Fruit fly (Drosophila melanogaster): ENCODE measurements around the gene Dif.

The Dif gene

dm6 chr2L:17379844-17380243, 53.1 kb downstream of the Dif start:
- TF ChIP-seq svp (GFP tag) (peak; percentile 45), fd59A (GFP tag; optimal IDR thresholded peaks at IDR 0.05) (peak; percentile 22), Blimp-1 (GFP tag; optimal IDR thresholded peaks at IDR 0.05) (no peak), Lpt (GFP tag; optimal IDR thresholded peaks at IDR 0.05) (peak; percentile 47), CG34406 (GFP tag; optimal IDR thresholded peaks at IDR 0.05) (peak; percentile 11), CG3032 (tag; optimal IDR thresholded peaks at IDR 0.05) (peak; percentile 6), ss (GFP tag; optimal IDR thresholded peaks at IDR 0.05) (peak; percentile 52 to 74), CG10669 (GFP tag; optimal IDR thresholded peaks at IDR 0.05) (peak; percentile 50), Ets96B (tag; optimal IDR thresholded peaks at IDR 0.05) (peak; percentile 37), achi (GFP tag; optimal IDR thresholded peaks at IDR 0.05) (no peak), CG6276 (GFP tag; optimal IDR thresholded peaks at IDR 0.05) (peak; percentile 29), Gug (GFP tag; IDR thresholded peaks at IDR 0.05) (no peak), CG10631 (GFP tag; optimal IDR thresholded peaks at IDR 0.05) (peak; percentile 53), Eip78C (GFP tag) (peak; percentile 87), eg (GFP tag; IDR thresholded peaks at IDR 0.05) (peak; percentile 38; the same call in 1 of the 3 replicates), CG8119 (GFP tag; IDR thresholded peaks at IDR 0.05) (0 out of 3 replicates have a peak, but pooled peaks have one; percentile 22), CG11294 (GFP tag; IDR thresholded peaks at IDR 0.05) (no peak), dac (GFP tag; optimal IDR thresholded peaks at IDR 0.05) (no peak), Sox14 (GFP tag; optimal IDR thresholded peaks at IDR 0.05) (peak; percentile 39), CG15336 (GFP tag; IDR thresholded peaks at IDR 0.05) (0 out of 2 replicates have a peak, but pooled peaks have one; percentile 19), Smox (GFP tag; optimal IDR thresholded peaks at IDR 0.05) (no peak), spab (GFP tag; optimal IDR thresholded peaks at IDR 0.05) (peak; percentile 64), CG9139 (GFP tag; optimal IDR thresholded peaks at IDR 0.05) (peak; percentile 63), CG6163 (GFP tag; IDR thresholded peaks at IDR 0.05) (peak; percentile 72; the same call in 1 of the 3 replicates), pdm3 (GFP tag; optimal IDR thresholded peaks at IDR 0.05) (peak; percentile 4), net (GFP tag; optimal IDR thresholded peaks at IDR 0.05) (peak; percentile 26), topi (GFP tag; optimal IDR thresholded peaks at IDR 0.05) (no peak), OdsH (GFP tag; optimal IDR thresholded peaks at IDR 0.05) (peak; percentile 19), CG6792 (GFP tag; optimal IDR thresholded peaks at IDR 0.05) (peak; percentile 29), Eip75B (GFP tag; optimal IDR thresholded peaks at IDR 0.05) (peak; percentile 26), fkh (GFP tag; optimal IDR thresholded peaks at IDR 0.05) (peak; percentile 93), CG1621 (tag; optimal IDR thresholded peaks at IDR 0.05) (peak; percentile 74), CG3919 (GFP tag; optimal IDR thresholded peaks at IDR 0.05) (peak; percentile 18), salr (GFP tag; optimal IDR thresholded peaks at IDR 0.05) (peak in 1 of 2 experiments; percentile 55), CG6808 (GFP tag; optimal IDR thresholded peaks at IDR 0.05) (peak; percentile 58), CG32006 (GFP tag; optimal IDR thresholded peaks at IDR 0.05) (peak; percentile 16), dsx (GFP tag; optimal IDR thresholded peaks at IDR 0.05; ENCODE audit: poor library complexity, severe bottlenecking) (peak; percentile 51), Hr38 (GFP tag; optimal IDR thresholded peaks at IDR 0.05) (no peak)

- TF ChIP-seq dac (GFP tag; optimal IDR thresholded peaks at IDR 0.05) (peak; percentile 46), CG8319 (GFP tag; optimal IDR thresholded peaks at IDR 0.05) (peak; percentile 54), cyc (GFP tag; optimal IDR thresholded peaks at IDR 0.05) (peak; percentile 68), CG11902 (GFP tag; optimal IDR thresholded peaks at IDR 0.05) (peak; percentile 51), CG10669 (GFP tag; optimal IDR thresholded peaks at IDR 0.05) (peak; percentile 54), CG1621 (tag; optimal IDR thresholded peaks at IDR 0.05) (peak; percentile 58), spab (GFP tag; optimal IDR thresholded peaks at IDR 0.05) (peak; percentile 42), Eip93F (GFP tag; optimal IDR thresholded peaks at IDR 0.05) (no peak), svp (GFP tag) (peak; percentile 90), lz (GFP tag; optimal IDR thresholded peaks at IDR 0.05) (peak; percentile 71), CG6808 (GFP tag; optimal IDR thresholded peaks at IDR 0.05) (peak; percentile 60), vri (GFP tag; optimal IDR thresholded peaks at IDR 0.05) (peak; percentile 47), CG6276 (GFP tag; optimal IDR thresholded peaks at IDR 0.05) (peak; percentile 74), CG7368 (GFP tag; optimal IDR thresholded peaks at IDR 0.05) (peak; percentile 53), salr (GFP tag; optimal IDR thresholded peaks at IDR 0.05) (peak; percentile 22 to 68), esn (GFP tag; optimal IDR thresholded peaks at IDR 0.05) (peak; percentile 68), Hr39 (GFP tag; optimal IDR thresholded peaks at IDR 0.05) (peak; percentile 76), fd85E (GFP tag; optimal IDR thresholded peaks at IDR 0.05) (peak; percentile 48), CG10631 (GFP tag; optimal IDR thresholded peaks at IDR 0.05) (peak; percentile 68), CG11294 (GFP tag; IDR thresholded peaks at IDR 0.05) (peak; percentile 84), Met (GFP tag; optimal IDR thresholded peaks at IDR 0.05) (peak; percentile 71), CG8119 (GFP tag; IDR thresholded peaks at IDR 0.05) (peak; percentile 80), Eip78C (GFP tag) (peak; percentile 89), achi (GFP tag; optimal IDR thresholded peaks at IDR 0.05) (peak; percentile 81), pdm3 (GFP tag; optimal IDR thresholded peaks at IDR 0.05) (peak; percentile 83)
Observed at dm6 chr2L:17378767-17379301, 54.1 kb downstream of the Dif start.
